Worm (Caenorhabditis elegans) whole organism, L1 larva: ENCODE results near the gene rpi-2.

Experiments
- C16A3.4 ChIP-seq: fragments of 150-350 bp; optimal IDR thresholded peaks from 2 replicates; lab custom pipeline; 2014; ENCODE audit warnings: missing biosample characterization, missing genetic modification characterization
- C34B4.2 ChIP-seq: sonication (generic microtip); optimal IDR thresholded peaks from 2 replicates; lab custom pipeline; 2017; ENCODE audit warnings: mild to moderate bottlenecking, missing genetic modification characterization, missing compliant biosample characterization
- Y116A8C.19 ChIP-seq: sonication (generic microtip); optimal IDR thresholded peaks from 2 replicates; lab custom pipeline; 2016; ENCODE audit warnings: missing compliant biosample characterization, missing genetic modification characterization, borderline replicate concordance
- aha-1 ChIP-seq: fragments of 150-350 bp; optimal IDR thresholded peaks from 2 replicates; lab custom pipeline; 2014; ENCODE audit warnings: missing biosample characterization, missing genetic modification characterization
- alr-1 ChIP-seq: fragments of 200-800 bp; sonication (Bioruptor generic); optimal IDR thresholded peaks from 2 replicates; lab custom pipeline; 2018; ENCODE audit warnings: borderline replicate concordance, mild to moderate bottlenecking, missing genetic modification characterization, missing compliant biosample characterization
- aly-2 ChIP-seq: fragments of 150-350 bp; optimal IDR thresholded peaks from 2 replicates; lab custom pipeline; 2014; ENCODE audit warnings: missing biosample characterization, missing genetic modification characterization
- ama-1 ChIP-seq: fragments of 150-350 bp; optimal IDR thresholded peaks from 2 replicates; lab custom pipeline; 2014
- blmp-1 ChIP-seq: fragments of 150-350 bp; optimal IDR thresholded peaks from 2 replicates; lab custom pipeline; 2014; ENCODE audit warnings: missing biosample characterization, missing genetic modification characterization
- ceh-63 ChIP-seq: fragments of 200-800 bp; sonication (Bioruptor generic); optimal IDR thresholded peaks from 2 replicates; lab custom pipeline; 2018; ENCODE audit warnings: mild to moderate bottlenecking, missing genetic modification characterization, missing compliant biosample characterization
- ceh-8 ChIP-seq: fragments of 200-800 bp; sonication (Bioruptor generic); optimal IDR thresholded peaks from 2 replicates; lab custom pipeline; 2018; ENCODE audit warnings: mild to moderate bottlenecking, missing genetic modification characterization, moderate library complexity, missing compliant biosample characterization
- ceh-90 ChIP-seq: sonication (generic microtip); optimal IDR thresholded peaks from 2 replicates; lab custom pipeline; 2016; ENCODE audit warnings: missing genetic modification characterization, missing compliant biosample characterization
- ces-1 ChIP-seq: fragments of 150-350 bp; optimal IDR thresholded peaks from 2 replicates; lab custom pipeline; 2014; ENCODE audit warnings: missing biosample characterization, missing genetic modification reagents, missing genetic modification characterization
- dpl-1 ChIP-seq, 3 experiments: fragments of 150-350 bp in 2 of 3; sonication (generic microtip) in 1 of 3; optimal IDR thresholded peaks; 2 replicates each; lab custom pipeline; 2014 to 2017; ENCODE audit warnings: missing biosample characterization in 3 of 3, missing genetic modification characterization in 3 of 3, missing genetic modification reagents in 3 of 3
- dsc-1 ChIP-seq: sonication (generic microtip); optimal IDR thresholded peaks from 2 replicates; lab custom pipeline; 2016; ENCODE audit warnings: mild to moderate bottlenecking, missing genetic modification characterization, missing compliant biosample characterization
- egl-13 ChIP-seq: sonication (generic microtip); optimal IDR thresholded peaks from 2 replicates; lab custom pipeline; 2016; ENCODE audit warnings: missing genotype, missing genetic modification reagents, missing genetic modification characterization, missing compliant biosample characterization
- elt-2 ChIP-seq: sonication (generic microtip); optimal IDR thresholded peaks from 2 replicates; lab custom pipeline; 2016; ENCODE audit warnings: missing genetic modification characterization, mild to moderate bottlenecking, inconsistent platforms, missing compliant biosample characterization, missing genetic modification reagents
- elt-3 ChIP-seq, 6 experiments: fragments of 150-350 bp in 1 of 6; sonication (generic microtip); optimal IDR thresholded peaks; 2 replicates each; lab custom pipeline; 2017 to 2018; ENCODE audit warnings: missing biosample characterization in 6 of 6, missing genetic modification characterization in 6 of 6, inconsistent platforms in 1 of 6
- fkh-10 ChIP-seq: sonication (generic microtip); optimal IDR thresholded peaks from 2 replicates; lab custom pipeline; 2017; ENCODE audit warnings: missing biosample characterization, missing genetic modification reagents, missing genetic modification characterization
- fkh-8 ChIP-seq: sonication (generic microtip); optimal IDR thresholded peaks from 2 replicates; lab custom pipeline; 2016; ENCODE audit warnings: mild to moderate bottlenecking, missing genetic modification characterization, missing compliant biosample characterization
- fos-1 ChIP-seq: fragments of 150-350 bp; optimal IDR thresholded peaks from 2 replicates; lab custom pipeline; 2014; ENCODE audit warnings: missing biosample characterization, missing genetic modification characterization
- grh-1 ChIP-seq: fragments of 200-800 bp; sonication (Bioruptor generic); IDR thresholded peaks from 2 replicates; pipeline ENCODE4 v1.3.6; 2022; ENCODE audit warnings: missing genetic modification reagents, missing genetic modification characterization, missing compliant biosample characterization
- hlh-17 ChIP-seq: fragments of 200-800 bp; sonication (Bioruptor generic); optimal IDR thresholded peaks from 2 replicates; lab custom pipeline; 2018; ENCODE audit warnings: missing genetic modification characterization, mild to moderate bottlenecking, missing compliant biosample characterization, moderate library complexity, borderline replicate concordance
- irx-1 ChIP-seq: sonication (generic microtip); optimal IDR thresholded peaks from 2 replicates; lab custom pipeline; 2016; ENCODE audit warnings: missing genetic modification characterization, missing compliant biosample characterization
- isw-1 ChIP-seq: fragments of 200-800 bp; sonication (Bioruptor generic); IDR thresholded peaks from 2 replicates; pipeline ENCODE4 v1.3.6; 2022; ENCODE audit warnings: missing genetic modification characterization, missing compliant biosample characterization
- jun-1 ChIP-seq: fragments of 150-350 bp; optimal IDR thresholded peaks from 2 replicates; lab custom pipeline; 2014; ENCODE audit warnings: missing biosample characterization, missing genetic modification reagents, missing genetic modification characterization
- lin-13 ChIP-seq: fragments of 150-350 bp; optimal IDR thresholded peaks from 2 replicates; lab custom pipeline; 2014; ENCODE audit warnings: missing biosample characterization, missing genetic modification reagents, missing genetic modification characterization
- lir-3 ChIP-seq: sonication (generic microtip); optimal IDR thresholded peaks from 2 replicates; lab custom pipeline; 2016; ENCODE audit warnings: mild to moderate bottlenecking, missing genetic modification characterization, moderate library complexity, missing compliant biosample characterization; ENCODE audit not compliant: poor library complexity
- lsy-2 ChIP-seq, 2 experiments: fragments of 150-350 bp; optimal IDR thresholded peaks; 2 replicates each; lab custom pipeline; 2014; ENCODE audit warnings: missing biosample characterization in 2 of 2, missing genetic modification characterization in 2 of 2
- mab-9 ChIP-seq: fragments of 200-800 bp; sonication (Bioruptor generic); IDR thresholded peaks from 2 replicates; pipeline ENCODE4 v1.3.6; 2022; ENCODE audit warnings: missing genetic modification reagents, missing genetic modification characterization, missing compliant biosample characterization
- mep-1 ChIP-seq: fragments of 150-350 bp; optimal IDR thresholded peaks from 2 replicates; lab custom pipeline; 2014; ENCODE audit warnings: missing biosample characterization, missing genetic modification characterization
- nhr-19 ChIP-seq: fragments of 200-800 bp; sonication (Bioruptor generic); conservative IDR thresholded peaks from 2 replicates; pipeline ENCODE4 v1.3.6; 2022; ENCODE audit warnings: missing genetic modification characterization, missing compliant biosample characterization
- nhr-20 ChIP-seq: sonication (generic microtip); optimal IDR thresholded peaks from 2 replicates; lab custom pipeline; 2016; ENCODE audit warnings: mild to moderate bottlenecking, missing genetic modification characterization, missing compliant biosample characterization
- nhr-28 ChIP-seq: fragments of 150-350 bp; optimal IDR thresholded peaks from 2 replicates; lab custom pipeline; 2014; ENCODE audit warnings: missing biosample characterization, missing genetic modification characterization
- nhr-71 ChIP-seq: sonication (generic microtip); optimal IDR thresholded peaks from 2 replicates; lab custom pipeline; 2016; ENCODE audit warnings: mild to moderate bottlenecking, missing genetic modification characterization, moderate library complexity, missing compliant biosample characterization
- nhr-85 ChIP-seq: sonication (generic microtip); peaks from one replicate; lab custom pipeline; 2016; ENCODE audit warnings: missing genetic modification characterization, inconsistent platforms, missing compliant biosample characterization
- pax-3 ChIP-seq: fragments of 200-800 bp; sonication (Bioruptor generic); optimal IDR thresholded peaks from 2 replicates; lab custom pipeline; 2018; ENCODE audit warnings: mild to moderate bottlenecking, missing genetic modification characterization, moderate library complexity, missing compliant biosample characterization
- pqm-1 ChIP-seq: sonication (generic microtip); optimal IDR thresholded peaks from 3 replicates; lab custom pipeline; 2017; ENCODE audit warnings: missing biosample characterization, missing genetic modification characterization
- snpc-4 ChIP-seq: fragments of 150-350 bp; optimal IDR thresholded peaks from 2 replicates; lab custom pipeline; 2014; ENCODE audit warnings: missing biosample characterization, missing genetic modification characterization
- sox-4 ChIP-seq: sonication (generic microtip); optimal IDR thresholded peaks from 2 replicates; lab custom pipeline; 2016; ENCODE audit warnings: missing genetic modification characterization, missing compliant biosample characterization
- sptf-1 ChIP-seq: fragments of 150-350 bp; optimal IDR thresholded peaks from 2 replicates; lab custom pipeline; 2014; ENCODE audit warnings: missing biosample characterization, missing genetic modification characterization
- tbx-2 ChIP-seq: sonication (generic microtip); optimal IDR thresholded peaks from 2 replicates; lab custom pipeline; 2016; ENCODE audit warnings: missing genetic modification characterization, missing compliant biosample characterization
- tlp-1 ChIP-seq: fragments of 150-350 bp; optimal IDR thresholded peaks from 2 replicates; lab custom pipeline; 2014; ENCODE audit warnings: missing biosample characterization, missing genetic modification characterization
- unc-130 ChIP-seq: fragments of 150-350 bp; optimal IDR thresholded peaks from 2 replicates; lab custom pipeline; 2017; ENCODE audit warnings: missing biosample characterization, missing genetic modification characterization, inconsistent platforms
- unc-30 ChIP-seq: sonication (generic microtip); optimal IDR thresholded peaks from 2 replicates; lab custom pipeline; 2017; ENCODE audit warnings: missing biosample characterization, missing genetic modification characterization
- unc-62 ChIP-seq: fragments of 150-350 bp; optimal IDR thresholded peaks from 2 replicates; lab custom pipeline; 2014; ENCODE audit warnings: missing biosample characterization, missing genetic modification reagents, missing genetic modification characterization
- unc-86 ChIP-seq: sonication (generic microtip); optimal IDR thresholded peaks from 2 replicates; lab custom pipeline; 2016; ENCODE audit warnings: missing genetic modification characterization, missing compliant biosample characterization
- vab-15 ChIP-seq: sonication (generic microtip); optimal IDR thresholded peaks from 2 replicates; lab custom pipeline; 2017; ENCODE audit warnings: missing genotype, mild to moderate bottlenecking, missing genetic modification characterization, missing compliant biosample characterization
- xbp-1 ChIP-seq: sonication (generic microtip); optimal IDR thresholded peaks from 2 replicates; lab custom pipeline; 2016; ENCODE audit warnings: missing genetic modification characterization, missing compliant biosample characterization
- zag-1 ChIP-seq: fragments of 150-350 bp; optimal IDR thresholded peaks from 2 replicates; lab custom pipeline; 2014; ENCODE audit warnings: missing biosample characterization, missing genetic modification characterization
- ztf-11 ChIP-seq, 2 experiments: sonication (generic microtip); optimal IDR thresholded peaks; 2 replicates each; lab custom pipeline; 2016 to 2017; ENCODE audit warnings: missing genetic modification characterization in 2 of 2, missing biosample characterization in 1 of 2, missing compliant biosample characterization in 1 of 2
- ztf-4 ChIP-seq: fragments of 150-350 bp; optimal IDR thresholded peaks from 2 replicates; lab custom pipeline; 2014; ENCODE audit warnings: missing biosample characterization, missing genetic modification characterization

rpi-2 gene

ce11 chrIV:1709002-1709401, 2.1 kb upstream of the rpi-2 start:
- TF ChIP-seq unc-86 (tag; lab: Kevin White, UChicago) (no peak), elt-2 (tag; lab: Kevin White, UChicago) (no peak), blmp-1 (no peak), ceh-8 (GFP tag; lab: Kevin White, UChicago) (peak; percentile 43), lin-13 (GFP tag; lab: Kevin White, UChicago) (no peak), tbx-2 (tag; lab: Kevin White, UChicago) (no peak), sptf-1 (tag; lab: Kevin White, UChicago) (no peak)

ce11 chrIV:1709695-1710315, 1.3 kb upstream of the rpi-2 start, which contains the start of the genes pbs-1 and K08D12.3:
Gene pbs-1, minus strand, starts transcription at chrIV:1709745.
Gene K08D12.3, plus strand, starts transcription at chrIV:1710265.
- TF ChIP-seq lsy-2 (tag; optimal IDR thresholded peaks at IDR 0.05; lab: Kevin White, UChicago) (peak; percentile 88 to 94), nhr-85 (tag; lab: Kevin White, UChicago) (peak; percentile 90), snpc-4 (tag; lab: Kevin White, UChicago) (peak; percentile 52), unc-130 (peak; percentile 74), pax-3 (tag; lab: Kevin White, UChicago) (peak; percentile 61), irx-1 (tag; lab: Kevin White, UChicago) (peak; percentile 42), isw-1 (peak; percentile 63), dsc-1 (peak; percentile 73), ztf-4 (peak; percentile 66), nhr-20 (peak; percentile 81), dpl-1 (GFP tag; optimal IDR thresholded peaks at IDR 0.05; lab: Kevin White, UChicago) (peak; percentile 89 to 93 (median 92)), alr-1 (tag; lab: Kevin White, UChicago) (no peak), grh-1 (GFP tag; lab: Robert Waterston, UW) (peak; percentile 80), pqm-1 (tag; lab: Kevin White, UChicago) (no peak), aly-2 (peak; percentile 55), ceh-63 (no peak), mep-1 (peak; percentile 89), ama-1 (lab: Kevin White, UChicago) (no peak), C34B4.2 (tag; lab: Kevin White, UChicago) (no peak), hlh-17 (GFP tag; lab: Kevin White, UChicago) (no peak), mab-9 (GFP tag; lab: Robert Waterston, UW) (0 out of 2 replicates have a peak, but pooled peaks have one; percentile 8), nhr-28 (tag; lab: Kevin White, UChicago) (no peak), ces-1 (no peak), unc-62 (GFP tag; lab: Kevin White, UChicago) (no peak), tlp-1 (no peak), fkh-8 (tag; lab: Kevin White, UChicago) (peak; percentile 71), egl-13 (peak; percentile 60), nhr-19 (GFP tag; lab: Robert Waterston, UW) (peak; percentile 88), aha-1 (no peak), C16A3.4 (peak; percentile 85), zag-1 (tag; lab: Kevin White, UChicago) (no peak), unc-30 (tag; lab: Kevin White, UChicago) (no peak), fos-1 (tag; lab: Kevin White, UChicago) (peak; percentile 31), blmp-1 (peak; percentile 72), sox-4 (tag; lab: Kevin White, UChicago) (no peak), unc-86 (tag; lab: Kevin White, UChicago) (peak; percentile 71), vab-15 (tag; lab: Kevin White, UChicago) (no peak), jun-1 (tag; lab: Kevin White, UChicago) (peak; percentile 66), ceh-90 (tag; lab: Kevin White, UChicago) (no peak), nhr-71 (tag; lab: Kevin White, UChicago) (peak; percentile 90), elt-3 (tag; optimal IDR thresholded peaks at IDR 0.05; lab: Kevin White, UChicago) (peak in 4 of 6 experiments; percentile 39 to 81 (median 48)), Y116A8C.19 (tag; lab: Kevin White, UChicago) (no peak), fkh-10 (GFP tag; lab: Kevin White, UChicago) (peak; percentile 6), xbp-1 (peak; percentile 82), lir-3 (peak; percentile 55), ztf-11 (tag; optimal IDR thresholded peaks at IDR 0.05; lab: Kevin White, UChicago) (no peak)
